Worm (Caenorhabditis elegans): ENCODE measurements around the gene gpd-2.
A peak's percentile ranks its signal among the peaks of the same experiment; 100 is the strongest.

The gpd-2 gene

ce11 chrX:3118596-3119287, 4.3 kb upstream of the gpd-2 start:
- no peak for TF ChIP-seq unc-42 (tag; optimal IDR thresholded peaks at IDR 0.05)
- TF ChIP-seq odd-2 (tag; optimal IDR thresholded peaks at IDR 0.05), result no peak
- TF ChIP-seq ceh-48 (tag; optimal IDR thresholded peaks at IDR 0.05), result no peak
- TF ChIP-seq rnt-1 (tag; optimal IDR thresholded peaks at IDR 0.05), result no peak
- no peak for TF ChIP-seq pag-3 (tag; optimal IDR thresholded peaks at IDR 0.05; ENCODE audit: borderline replicate concordance)
- no peak for TF ChIP-seq ceh-24 (tag; optimal IDR thresholded peaks at IDR 0.05)

ce11 chrX:3117204-3117603, 2.7 kb upstream of the gpd-2 start:
- peak; percentile 87 for TF ChIP-seq elt-2 (tag; optimal IDR thresholded peaks at IDR 0.05)
- no peak for TF ChIP-seq ceh-34 (tag; optimal IDR thresholded peaks at IDR 0.05)

ce11 chrX:3116033-3116876, 1.8 kb upstream of the gpd-2 start, which contains the start of gene mai-1:
Gene mai-1, minus strand, starts transcription at chrX:3116589.
- no peak for TF ChIP-seq K02D7.2 (tag; optimal IDR thresholded peaks at IDR 0.05)
- no peak for TF ChIP-seq tbx-7 (tag; optimal IDR thresholded peaks at IDR 0.05)
- TF ChIP-seq nfya-1 (tag; optimal IDR thresholded peaks at IDR 0.05), result peak; percentile 51
- peak; percentile 24 for TF ChIP-seq ref-2 (tag; optimal IDR thresholded peaks at IDR 0.05)
- peak; percentile 4 for TF ChIP-seq pat-9 (tag; optimal IDR thresholded peaks at IDR 0.05)
- TF ChIP-seq elt-2 (tag; optimal IDR thresholded peaks at IDR 0.05), result no peak
- TF ChIP-seq sox-4 (tag; optimal IDR thresholded peaks at IDR 0.05), result no peak
- TF ChIP-seq ceh-18 (tag; optimal IDR thresholded peaks at IDR 0.05), result peak; percentile 83
- peak; percentile 30 for TF ChIP-seq ceh-34 (tag; optimal IDR thresholded peaks at IDR 0.05)
- no peak for TF ChIP-seq hlh-30 (tag; optimal IDR thresholded peaks at IDR 0.05; ENCODE audit: insufficient read depth)
- TF ChIP-seq ceh-22 (tag; optimal IDR thresholded peaks at IDR 0.05), result no peak
- TF ChIP-seq dve-1 (tag; optimal IDR thresholded peaks at IDR 0.05), result no peak
- no peak for TF ChIP-seq unc-86 (tag; optimal IDR thresholded peaks at IDR 0.05)
- TF ChIP-seq tbx-2 (tag; optimal IDR thresholded peaks at IDR 0.05), result peak; percentile 67
- no peak for TF ChIP-seq pros-1 (tag; optimal IDR thresholded peaks at IDR 0.05)
- no peak for TF ChIP-seq ceh-48 (tag; optimal IDR thresholded peaks at IDR 0.05)
- peak; percentile 74 for TF ChIP-seq ceh-31 (tag; optimal IDR thresholded peaks at IDR 0.05)

- TF ChIP-seq ceh-30 (tag; optimal IDR thresholded peaks at IDR 0.05) (no peak), hlh-30 (tag; optimal IDR thresholded peaks at IDR 0.05; ENCODE audit: insufficient read depth) (peak; percentile 7), rnt-1 (tag; optimal IDR thresholded peaks at IDR 0.05) (no peak), mec-3 (tag; optimal IDR thresholded peaks at IDR 0.05; ENCODE audit: borderline replicate concordance) (peak; percentile 34), ama-1 (optimal IDR thresholded peaks at IDR 0.05) (no peak), elt-2 (tag; optimal IDR thresholded peaks at IDR 0.05) (peak; percentile 27)
Measured at ce11 chrX:3115134-3116032, 894 bp upstream of the gpd-2 start.

- TF ChIP-seq gmeb-2 (tag; optimal IDR thresholded peaks at IDR 0.05) (no peak), mec-3 (tag; optimal IDR thresholded peaks at IDR 0.05; ENCODE audit: borderline replicate concordance) (no peak), ceh-14 (tag; optimal IDR thresholded peaks at IDR 0.05) (no peak), sox-2 (GFP tag; IDR thresholded peaks at IDR 0.05) (no peak), ceh-18 (tag; optimal IDR thresholded peaks at IDR 0.05) (no peak), pag-3 (tag; optimal IDR thresholded peaks at IDR 0.05; ENCODE audit: borderline replicate concordance) (no peak), pat-9 (tag; optimal IDR thresholded peaks at IDR 0.05) (no peak), ceh-31 (tag; optimal IDR thresholded peaks at IDR 0.05) (no peak), pax-1 (tag; optimal IDR thresholded peaks at IDR 0.05) (no peak), pha-2 (tag; optimal IDR thresholded peaks at IDR 0.05) (no peak), ceh-9 (tag; optimal IDR thresholded peaks at IDR 0.05) (no peak), pqm-1 (tag; optimal IDR thresholded peaks at IDR 0.05) (no peak)
Measured at ce11 chrX:3112946-3113427, 1.5 kb downstream of the gpd-2 start, which contains the start of gene gpd-3. Gene gpd-3, minus strand, starts transcription at chrX:3113341.
